Fruit fly (Drosophila melanogaster): Measurements from ENCODE around the gene Srx.
A peak's percentile ranks its signal among the peaks of the same experiment; 100 is the strongest.

Srx gene

DNA sequence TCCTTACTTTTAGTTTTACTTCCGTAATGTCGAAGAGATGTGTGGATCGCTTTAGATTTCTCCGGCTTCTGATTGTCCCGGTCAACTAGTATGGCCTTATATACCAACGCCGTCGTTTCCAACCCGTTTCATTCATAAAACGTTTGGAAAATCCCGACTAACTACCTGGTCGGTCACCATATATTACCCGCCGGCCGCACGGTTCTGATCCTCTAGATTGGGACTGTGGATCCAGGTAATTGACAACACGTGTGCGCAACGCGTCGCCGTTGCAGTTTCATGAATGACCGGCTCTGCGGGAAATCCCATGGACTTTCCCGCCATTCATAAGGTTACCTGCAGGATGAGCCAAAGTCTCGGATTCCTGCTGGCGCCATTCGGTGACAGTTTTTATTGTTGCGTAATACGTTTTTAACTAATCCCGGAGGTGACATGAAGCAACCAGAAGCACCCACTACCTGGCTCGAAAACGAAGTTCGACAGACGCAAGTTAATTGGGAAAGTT, 37.1 kb upstream of the Srx start, which contains the start of gene CG12986:
Gene CG12986, minus strand, starts transcription at position 51 of the 505 bp plus-strand sequence.
- TF ChIP-seq Rel (GFP tag; optimal IDR thresholded peaks at IDR 0.05) (no peak), Rel (tag; optimal IDR thresholded peaks at IDR 0.05) (no peak), Hnf4 (GFP tag; optimal IDR thresholded peaks at IDR 0.05) (no peak), CG9705 (GFP tag; optimal IDR thresholded peaks at IDR 0.05) (no peak), rgr (GFP tag; optimal IDR thresholded peaks at IDR 0.05) (no peak), Jra (GFP tag; optimal IDR thresholded peaks at IDR 0.05) (no peak), dl (GFP tag; optimal IDR thresholded peaks at IDR 0.05; ENCODE audit: insufficient read depth in 1 of 2, partially characterized antibody in 2 of 2) (no peak), N (GFP tag; optimal IDR thresholded peaks at IDR 0.05) (no peak), OdsH (GFP tag; optimal IDR thresholded peaks at IDR 0.05) (no peak), Myc (optimal IDR thresholded peaks at IDR 0.05) (no peak), foxo (GFP tag; optimal IDR thresholded peaks at IDR 0.05) (no peak), pan (optimal IDR thresholded peaks at IDR 0.05) (no peak), br (GFP tag; optimal IDR thresholded peaks at IDR 0.05) (no peak), HLH106 (tag; optimal IDR thresholded peaks at IDR 0.05) (no peak), tai (GFP tag; optimal IDR thresholded peaks at IDR 0.05) (no peak), jim (GFP tag; optimal IDR thresholded peaks at IDR 0.05) (no peak), dmrt93B (GFP tag; optimal IDR thresholded peaks at IDR 0.05) (no peak), psq (GFP tag; optimal IDR thresholded peaks at IDR 0.05) (no peak), fru (GFP tag; optimal IDR thresholded peaks at IDR 0.05) (no peak), woc (GFP tag; optimal IDR thresholded peaks at IDR 0.05) (no peak), Dif (GFP tag; optimal IDR thresholded peaks at IDR 0.05; ENCODE audit: partially characterized antibody) (no peak)

dm6 chrX:17820252-17820651, 36.5 kb upstream of the Srx start:
- TF ChIP-seq Jra (GFP tag; optimal IDR thresholded peaks at IDR 0.05) = no peak
- no peak for TF ChIP-seq Hr83 (GFP tag; optimal IDR thresholded peaks at IDR 0.05; ENCODE audit: poor library complexity, severe bottlenecking)
- TF ChIP-seq brk (GFP tag; optimal IDR thresholded peaks at IDR 0.05) = no peak
- TF ChIP-seq GATAd (GFP tag; optimal IDR thresholded peaks at IDR 0.05) = no peak
- peak; percentile 34 for TF ChIP-seq Hnf4 (GFP tag; optimal IDR thresholded peaks at IDR 0.05)
- TF ChIP-seq OdsH (GFP tag; optimal IDR thresholded peaks at IDR 0.05) = peak; percentile 53
- TF ChIP-seq woc (GFP tag; optimal IDR thresholded peaks at IDR 0.05) = no peak
- TF ChIP-seq HLH106 (tag; optimal IDR thresholded peaks at IDR 0.05) = peak; percentile 43
- peak; percentile 20 for TF ChIP-seq psq (GFP tag; optimal IDR thresholded peaks at IDR 0.05)
- TF ChIP-seq Myc (optimal IDR thresholded peaks at IDR 0.05) = no peak
- peak; percentile 18 for TF ChIP-seq fru (GFP tag; optimal IDR thresholded peaks at IDR 0.05)
- TF ChIP-seq h (GFP tag; optimal IDR thresholded peaks at IDR 0.05) = peak; percentile 22
- no peak for TF ChIP-seq Mio (GFP tag; optimal IDR thresholded peaks at IDR 0.05)
- TF ChIP-seq foxo (GFP tag; optimal IDR thresholded peaks at IDR 0.05) = peak in 1 of 2 experiments; percentile 49
- no peak for TF ChIP-seq Abd-B (GFP tag; optimal IDR thresholded peaks at IDR 0.05)
- no peak for TF ChIP-seq dsf (GFP tag; optimal IDR thresholded peaks at IDR 0.05; ENCODE audit: borderline replicate concordance)
- no peak for TF ChIP-seq CG9705 (GFP tag; optimal IDR thresholded peaks at IDR 0.05)
- TF ChIP-seq ey (GFP tag; optimal IDR thresholded peaks at IDR 0.05) = peak; percentile 9
- no peak for TF ChIP-seq tai (GFP tag; optimal IDR thresholded peaks at IDR 0.05)
- no peak for TF ChIP-seq Rel (GFP tag; optimal IDR thresholded peaks at IDR 0.05)
- TF ChIP-seq Rel (tag; optimal IDR thresholded peaks at IDR 0.05) = no peak
- peak; percentile 30 for TF ChIP-seq rgr (GFP tag; optimal IDR thresholded peaks at IDR 0.05)

DNA sequence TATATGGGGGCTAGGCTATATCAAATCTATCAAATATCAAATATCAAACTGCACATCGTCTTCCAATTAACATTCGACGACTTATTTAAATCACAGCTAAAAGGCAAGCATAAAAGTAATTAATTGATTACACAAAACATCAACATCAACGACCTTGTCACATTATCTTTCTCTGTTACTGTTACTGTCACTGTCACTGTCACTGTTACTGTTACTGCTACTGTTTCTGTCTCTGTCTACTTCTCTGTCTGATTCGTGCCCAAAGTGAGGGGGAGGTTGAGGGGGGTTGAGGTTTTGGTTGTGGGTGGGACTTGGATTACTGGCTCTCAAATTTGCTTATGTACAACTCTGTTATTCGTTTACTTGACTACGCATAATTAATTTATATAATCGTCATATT, 35.3 kb upstream of the Srx start:
- TF ChIP-seq rgr (GFP tag; optimal IDR thresholded peaks at IDR 0.05) (no peak), fru (GFP tag; optimal IDR thresholded peaks at IDR 0.05) (peak; percentile 59)

dm6 chrX:17826807-17827703, 29.7 kb upstream of the Srx start, which contains the start of gene Socs16D:
Gene Socs16D, minus strand, starts transcription at chrX:17827564.
- TF ChIP-seq sv (GFP tag; optimal IDR thresholded peaks at IDR 0.05) = peak; percentile 10
- TF ChIP-seq CG32264 (GFP tag; optimal IDR thresholded peaks at IDR 0.05) = no peak
- TF ChIP-seq Dfd (GFP tag; optimal IDR thresholded peaks at IDR 0.05) = peak; percentile 66
- no peak for TF ChIP-seq CrebA (GFP tag; optimal IDR thresholded peaks at IDR 0.05; ENCODE audit: borderline replicate concordance)
- no peak for TF ChIP-seq Dif (GFP tag; optimal IDR thresholded peaks at IDR 0.05; ENCODE audit: partially characterized antibody)
- TF ChIP-seq GATAd (GFP tag; optimal IDR thresholded peaks at IDR 0.05) = no peak
- TF ChIP-seq tai (GFP tag; optimal IDR thresholded peaks at IDR 0.05) = no peak
- peak; percentile 40 for TF ChIP-seq rgr (GFP tag; optimal IDR thresholded peaks at IDR 0.05)
- no peak for TF ChIP-seq sage (GFP tag; optimal IDR thresholded peaks at IDR 0.05)
- TF ChIP-seq Hr78 (GFP tag; optimal IDR thresholded peaks at IDR 0.05) = peak; percentile 82
- TF ChIP-seq Vsx2 (GFP tag; optimal IDR thresholded peaks at IDR 0.05; ENCODE audit: partially characterized antibody) = no peak
- TF ChIP-seq Jra (GFP tag; optimal IDR thresholded peaks at IDR 0.05) = no peak
- no peak for TF ChIP-seq dl (GFP tag; optimal IDR thresholded peaks at IDR 0.05; ENCODE audit: insufficient read depth in 1 of 2, partially characterized antibody in 2 of 2)
- no peak for TF ChIP-seq Mio (GFP tag; optimal IDR thresholded peaks at IDR 0.05)
- peak; percentile 46 for TF ChIP-seq OdsH (GFP tag; optimal IDR thresholded peaks at IDR 0.05)
- peak; percentile 26 for TF ChIP-seq HLH106 (tag; optimal IDR thresholded peaks at IDR 0.05)
- TF ChIP-seq dsf (GFP tag; optimal IDR thresholded peaks at IDR 0.05; ENCODE audit: borderline replicate concordance) = no peak
- peak; percentile 54 for TF ChIP-seq Hr83 (GFP tag; optimal IDR thresholded peaks at IDR 0.05; ENCODE audit: poor library complexity, severe bottlenecking)
- peak; percentile 40 for TF ChIP-seq fru (GFP tag; optimal IDR thresholded peaks at IDR 0.05)
- no peak for TF ChIP-seq Rel (GFP tag; optimal IDR thresholded peaks at IDR 0.05)
- peak; percentile 1 for TF ChIP-seq Rel (tag; optimal IDR thresholded peaks at IDR 0.05)
- peak; percentile 42 for TF ChIP-seq psq (GFP tag; optimal IDR thresholded peaks at IDR 0.05)
- peak; percentile 77 for TF ChIP-seq Abd-B (GFP tag; optimal IDR thresholded peaks at IDR 0.05)
- TF ChIP-seq Sp1 (GFP tag; optimal IDR thresholded peaks at IDR 0.05) = peak; percentile 51
- peak; percentile 4 for TF ChIP-seq woc (GFP tag; optimal IDR thresholded peaks at IDR 0.05)
- TF ChIP-seq N (GFP tag; optimal IDR thresholded peaks at IDR 0.05) = peak; percentile 99
- TF ChIP-seq foxo (GFP tag; optimal IDR thresholded peaks at IDR 0.05) = peak in 1 of 2 experiments; percentile 25
- no peak for TF ChIP-seq jim (GFP tag; optimal IDR thresholded peaks at IDR 0.05)
